Fruit fly (Drosophila melanogaster): ENCODE data around the gene CG17122.

dm6 chr3L:20295095-20295494 lies 20.0 kb upstream of the CG17122 start, which contains the start of gene gogo:
- TF ChIP-seq pan (optimal IDR thresholded peaks at IDR 0.05) = no peak
- no peak for TF ChIP-seq EcR (GFP tag; optimal IDR thresholded peaks at IDR 0.05)

All from whole organism.